Worm (Caenorhabditis elegans): ENCODE results near the gene nspb-10.

DNA sequence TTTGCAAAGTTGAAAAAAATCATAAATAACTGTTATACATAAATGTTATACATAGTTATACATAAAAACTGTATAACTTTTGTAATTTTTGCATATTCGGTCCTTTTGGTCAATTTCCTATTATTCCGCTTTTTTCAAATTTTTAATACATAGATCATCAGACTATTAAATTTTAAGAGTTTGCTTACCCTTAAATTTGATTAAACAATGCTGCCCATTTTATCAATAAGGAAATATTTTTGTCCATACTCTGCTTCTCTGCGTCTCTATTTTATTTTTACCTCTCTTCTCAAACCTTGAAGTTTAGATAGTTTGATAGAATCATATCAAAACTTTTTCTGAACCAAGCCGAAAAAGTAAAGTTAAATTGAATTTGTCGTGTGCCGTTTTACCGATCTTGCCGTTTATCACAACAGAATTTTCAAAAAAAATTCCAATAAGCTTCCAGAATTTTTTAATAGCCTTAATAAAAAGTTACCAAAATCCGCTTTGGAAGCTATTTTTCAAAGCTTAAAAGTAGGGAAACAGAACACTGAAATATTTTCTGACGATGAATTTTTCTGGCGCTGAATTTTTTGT is 11.3 kb upstream of the nspb-10 start:
- no peak for TF ChIP-seq fkh-10 (GFP tag; optimal IDR thresholded peaks at IDR 0.05)
- TF ChIP-seq ztf-11 (tag; optimal IDR thresholded peaks at IDR 0.05) = no peak
- TF ChIP-seq nhr-10 (tag; optimal IDR thresholded peaks at IDR 0.05) = no peak
- TF ChIP-seq pha-4 (GFP tag; IDR thresholded peaks at IDR 0.05) = no peak
- TF ChIP-seq pha-4 (tag; optimal IDR thresholded peaks at IDR 0.05) = no peak
